Fruit fly (Drosophila melanogaster) whole organism, adult: ENCODE data around the gene eloF.

Source experiments
- CG12768 ChIP-seq: fragments of 200-800 bp; sonication (Bioruptor generic); optimal IDR thresholded peaks from 2 replicates; lab custom pipeline; 2017; ENCODE audit warnings: missing biosample characterization, missing genetic modification characterization, mild to moderate bottlenecking, moderate library complexity, missing genetic modification reagents
- CG1620 ChIP-seq: fragments of 200-800 bp; sonication (Bioruptor generic); optimal IDR thresholded peaks from 2 replicates; lab custom pipeline; 2016; ENCODE audit warnings: missing biosample characterization, missing genetic modification characterization
- CG7045 ChIP-seq: fragments of 200-800 bp; sonication (Bioruptor generic); optimal IDR thresholded peaks from 2 replicates; lab custom pipeline; 2017; ENCODE audit warnings: missing biosample characterization, mild to moderate bottlenecking, missing genetic modification characterization
- CG7101 ChIP-seq: fragments of 200-800 bp; sonication (Bioruptor generic); optimal IDR thresholded peaks from 2 replicates; lab custom pipeline; 2018; ENCODE audit warnings: missing biosample characterization, mild to moderate bottlenecking, missing genetic modification characterization, moderate library complexity
- Crg-1 ChIP-seq: fragments of 200-800 bp; sonication (Bioruptor generic); optimal IDR thresholded peaks from 2 replicates; lab custom pipeline; 2016; ENCODE audit warnings: missing biosample characterization, missing genetic modification characterization
- cic ChIP-seq: fragments of 200-800 bp; sonication (Bioruptor generic); optimal IDR thresholded peaks from 2 replicates; lab custom pipeline; 2017; ENCODE audit warnings: missing biosample characterization, mild to moderate bottlenecking, missing genetic modification characterization, moderate library complexity
- cnc ChIP-seq, 2 experiments: fragments of >200 bp; optimal IDR thresholded peaks; 2 replicates each; lab custom pipeline; 2017
- pad ChIP-seq: fragments of 200-800 bp; sonication (Bioruptor generic); optimal IDR thresholded peaks from 3 replicates; lab custom pipeline; 2017; ENCODE audit warnings: missing biosample characterization, missing genetic modification characterization, mild to moderate bottlenecking, moderate library complexity, missing genetic modification reagents
- toe ChIP-seq: fragments of 200-800 bp; sonication (Bioruptor generic); optimal IDR thresholded peaks from 2 replicates; lab custom pipeline; 2016; ENCODE audit warnings: missing biosample characterization, missing genetic modification characterization

Gene eloF

DNA sequence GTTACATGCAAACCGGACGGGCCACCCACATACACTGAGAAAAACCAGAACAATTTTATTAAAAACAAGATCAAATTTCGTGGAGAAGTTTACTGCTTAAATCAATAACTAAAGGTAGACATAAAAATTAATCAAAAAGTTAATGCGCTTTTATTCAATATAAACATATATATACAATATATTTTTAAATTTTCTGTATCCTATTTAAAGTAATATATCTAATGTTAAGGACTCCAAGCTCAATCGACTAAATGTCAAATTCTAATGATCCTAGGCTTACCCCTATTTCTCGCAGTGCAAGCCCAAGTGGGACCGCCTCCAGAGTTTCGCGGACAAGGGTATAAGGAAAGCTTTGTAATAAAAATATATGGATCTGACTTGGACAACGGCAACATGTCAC lies 43.8 kb downstream of the eloF start:
- TF ChIP-seq CG7045 = peak; percentile 16
- no peak for TF ChIP-seq CG7101 (tag; lab: Kevin White, UChicago)

dm6 chr3R:9860561-9860960 lies 46.6 kb downstream of the eloF start:
- TF ChIP-seq CG1620 (GFP tag; lab: Kevin White, UChicago) = no peak
- no peak for TF ChIP-seq cnc (optimal IDR thresholded peaks at IDR 0.05; lab: Kevin White, UChicago)
- TF ChIP-seq CG12768 (GFP tag; lab: Kevin White, UChicago) = no peak
- TF ChIP-seq toe (GFP tag; lab: Kevin White, UChicago) = no peak
- no peak for TF ChIP-seq cic
- TF ChIP-seq pad = no peak
- TF ChIP-seq Crg-1 (GFP tag; lab: Kevin White, UChicago) = no peak
